Fruit fly (Drosophila melanogaster): ENCODE data around the gene CG32816.
A peak's percentile ranks its signal among the peaks of the same experiment; 100 is the strongest.

The CG32816 gene

dm6 chrX:293254-293653 is 177.3 kb downstream of the CG32816 start:
- TF ChIP-seq Hr38 (GFP tag; optimal IDR thresholded peaks at IDR 0.05) (no peak), Eip75B (GFP tag; optimal IDR thresholded peaks at IDR 0.05) (no peak), CG11902 (GFP tag; optimal IDR thresholded peaks at IDR 0.05) (no peak), svp (GFP tag) (peak; percentile 69), CG3919 (GFP tag; optimal IDR thresholded peaks at IDR 0.05) (no peak), acj6 (GFP tag; optimal IDR thresholded peaks at IDR 0.05) (peak; percentile 34), CG16779 (tag; optimal IDR thresholded peaks at IDR 0.05) (no peak), fkh (GFP tag; optimal IDR thresholded peaks at IDR 0.05) (no peak), CG11762 (GFP tag; optimal IDR thresholded peaks at IDR 0.05; ENCODE audit: insufficient read depth) (no peak), ss (GFP tag; optimal IDR thresholded peaks at IDR 0.05) (no peak), Lpt (GFP tag; optimal IDR thresholded peaks at IDR 0.05) (no peak), salr (GFP tag; optimal IDR thresholded peaks at IDR 0.05) (peak in 1 of 2 experiments; percentile 57), net (GFP tag; optimal IDR thresholded peaks at IDR 0.05) (no peak), CG9139 (GFP tag; optimal IDR thresholded peaks at IDR 0.05) (no peak), Hr39 (GFP tag; optimal IDR thresholded peaks at IDR 0.05) (no peak), dac (GFP tag; optimal IDR thresholded peaks at IDR 0.05) (peak; percentile 0), CG3032 (tag; optimal IDR thresholded peaks at IDR 0.05) (no peak), CG8632 (GFP tag; optimal IDR thresholded peaks at IDR 0.05) (peak; percentile 22), CG8119 (GFP tag; IDR thresholded peaks at IDR 0.05) (peak; percentile 76; the same call in 2 of the 3 replicates), CG4318 (GFP tag; optimal IDR thresholded peaks at IDR 0.05) (peak; percentile 58), Eip78C (GFP tag) (peak; percentile 80), CG7368 (GFP tag; optimal IDR thresholded peaks at IDR 0.05) (no peak), dsx (GFP tag; optimal IDR thresholded peaks at IDR 0.05; ENCODE audit: poor library complexity, severe bottlenecking) (no peak), OdsH (GFP tag; optimal IDR thresholded peaks at IDR 0.05) (peak; percentile 52), CG6792 (GFP tag; optimal IDR thresholded peaks at IDR 0.05) (no peak), CG32006 (GFP tag; optimal IDR thresholded peaks at IDR 0.05) (peak; percentile 84), Ets21C (GFP tag; optimal IDR thresholded peaks at IDR 0.05) (no peak), fd85E (GFP tag; optimal IDR thresholded peaks at IDR 0.05) (no peak), CG6854 (GFP tag; optimal IDR thresholded peaks at IDR 0.05) (no peak), pdm3 (GFP tag; optimal IDR thresholded peaks at IDR 0.05) (peak; percentile 40), vri (GFP tag; optimal IDR thresholded peaks at IDR 0.05) (no peak), spab (GFP tag; optimal IDR thresholded peaks at IDR 0.05) (no peak), CG6163 (GFP tag; IDR thresholded peaks at IDR 0.05) (no peak), CG8319 (GFP tag; optimal IDR thresholded peaks at IDR 0.05) (no peak), Sox14 (GFP tag; optimal IDR thresholded peaks at IDR 0.05) (peak; percentile 37), CG31627 (GFP tag; optimal IDR thresholded peaks at IDR 0.05) (no peak), CG6276 (GFP tag; optimal IDR thresholded peaks at IDR 0.05) (no peak), Met (GFP tag; optimal IDR thresholded peaks at IDR 0.05) (peak; percentile 27), fd59A (GFP tag; optimal IDR thresholded peaks at IDR 0.05) (no peak), Ets96B (tag; optimal IDR thresholded peaks at IDR 0.05) (no peak), Blimp-1 (GFP tag; optimal IDR thresholded peaks at IDR 0.05) (no peak), Smox (GFP tag; optimal IDR thresholded peaks at IDR 0.05) (peak; percentile 31), Sox15 (GFP tag; optimal IDR thresholded peaks at IDR 0.05) (no peak), topi (GFP tag; optimal IDR thresholded peaks at IDR 0.05) (peak; percentile 12), CG1621 (tag; optimal IDR thresholded peaks at IDR 0.05) (no peak), Eip93F (GFP tag; optimal IDR thresholded peaks at IDR 0.05) (no peak), CG6808 (GFP tag; optimal IDR thresholded peaks at IDR 0.05) (no peak), CG10631 (GFP tag; optimal IDR thresholded peaks at IDR 0.05) (peak; percentile 20), achi (GFP tag; optimal IDR thresholded peaks at IDR 0.05) (peak; percentile 53), eg (GFP tag; IDR thresholded peaks at IDR 0.05) (no peak), CG11294 (GFP tag; IDR thresholded peaks at IDR 0.05) (no peak), Hr4 (GFP tag; optimal IDR thresholded peaks at IDR 0.05) (peak; percentile 66), CG15336 (GFP tag; IDR thresholded peaks at IDR 0.05) (no peak; the same call in 1 of the 2 replicates)

All from whole organism, prepupa.